Worm (Caenorhabditis elegans) whole organism, L1 larva: ENCODE measurements around the gene C36C9.11.
"Not testable (repeated sequence)": the region's sequence is repeated elsewhere in the genome, so short reads cannot be mapped to it uniquely, and the experiment has no call there.

Source experiments
- ces-1 ChIP-seq: fragments of 150-350 bp; optimal IDR thresholded peaks from 2 replicates; lab custom pipeline; 2014; ENCODE audit warnings: missing biosample characterization, missing genetic modification reagents, missing genetic modification characterization
- mep-1 ChIP-seq: fragments of 150-350 bp; optimal IDR thresholded peaks from 2 replicates; lab custom pipeline; 2014; ENCODE audit warnings: missing biosample characterization, missing genetic modification characterization
- nhr-12 ChIP-seq: sonication (generic microtip); optimal IDR thresholded peaks from 2 replicates; lab custom pipeline; 2017; ENCODE audit warnings: missing biosample characterization, missing genetic modification characterization

ce11 chrX:1689996-1690395 is 2.8 kb downstream of the C36C9.11 start, which contains the start of gene C36C9.12:
- not testable (repeated sequence) for TF ChIP-seq mep-1 (tag; lab: Kevin White, UChicago); ces-1 (GFP tag; lab: Kevin White, UChicago); nhr-12 (tag; lab: Kevin White, UChicago)
